Worm (Caenorhabditis elegans) whole organism, L4 larva: ENCODE results near the gene sek-1.

Experiments
- F26F4.8 ChIP-seq: fragments of 200-800 bp; sonication (Bioruptor generic); conservative IDR thresholded peaks from 2 replicates; pipeline ENCODE4 v1.3.6; 2022; ENCODE audit warnings: missing genetic modification characterization, missing compliant biosample characterization
- F44E2.7 ChIP-seq: fragments of 200-800 bp; sonication (Bioruptor generic); IDR thresholded peaks from 2 replicates; pipeline ENCODE4 v2.1.2; 2022; ENCODE audit warnings: missing genetic modification characterization, missing compliant biosample characterization
- T26A8.4 ChIP-seq: fragments of 200-800 bp; sonication (Bioruptor generic); IDR thresholded peaks from 2 replicates; pipeline ENCODE4 v1.3.6; 2022; ENCODE audit warnings: missing genetic modification characterization, missing compliant biosample characterization
- aha-1 ChIP-seq: fragments of 150-350 bp; peaks from one replicate; lab custom pipeline; 2014; ENCODE audit warnings: missing biosample characterization, missing genetic modification characterization
- aly-2 ChIP-seq: sonication (generic microtip); optimal IDR thresholded peaks from 2 replicates; lab custom pipeline; 2018; ENCODE audit warnings: missing biosample characterization, missing genetic modification characterization
- arid-1 ChIP-seq: fragments of 200-800 bp; sonication (Bioruptor generic); conservative IDR thresholded peaks from 2 replicates; pipeline ENCODE4 v1.3.6; 2022; ENCODE audit warnings: missing genetic modification reagents, missing genetic modification characterization, missing compliant biosample characterization
- ceh-20 ChIP-seq: fragments of 200-800 bp; sonication (Bioruptor generic); IDR thresholded peaks from 2 replicates; pipeline ENCODE4 v1.3.6; 2022; ENCODE audit warnings: missing genetic modification reagents, missing genetic modification characterization, missing compliant biosample characterization
- daf-16 ChIP-seq, 3 experiments: sonication (generic microtip); optimal IDR thresholded peaks; 2 replicates each; lab custom pipeline; 2016 to 2017; ENCODE audit warnings: missing genetic modification characterization in 3 of 3, missing genetic modification reagents in 3 of 3, mild to moderate bottlenecking in 2 of 3, missing compliant biosample characterization in 2 of 3, missing biosample characterization in 1 of 3, moderate library complexity in 1 of 3
- dmd-6 ChIP-seq: fragments of 200-800 bp; sonication (Bioruptor generic); IDR thresholded peaks from 2 replicates; pipeline ENCODE4 v1.3.6; 2022; ENCODE audit warnings: missing genetic modification reagents, missing genetic modification characterization, missing compliant biosample characterization
- dpl-1 ChIP-seq: fragments of 150-350 bp; optimal IDR thresholded peaks from 2 replicates; lab custom pipeline; 2014; ENCODE audit warnings: missing biosample characterization, missing genetic modification reagents, missing genetic modification characterization
- fos-1 ChIP-seq: fragments of 150-350 bp; optimal IDR thresholded peaks from 2 replicates; lab custom pipeline; 2014; ENCODE audit warnings: missing biosample characterization, missing genetic modification characterization
- hif-1 ChIP-seq, 2 experiments: sonication (generic microtip); optimal IDR thresholded peaks; 2 replicates each; lab custom pipeline; 2016 to 2017; ENCODE audit warnings: missing compliant biosample characterization in 2 of 2, missing genetic modification characterization in 2 of 2, missing genetic modification reagents in 2 of 2, missing genotype in 2 of 2, mild to moderate bottlenecking in 1 of 2
- hlh-11 ChIP-seq: fragments of 200-800 bp; sonication (Bioruptor generic); optimal IDR thresholded peaks from 2 replicates; lab custom pipeline; 2018; ENCODE audit warnings: mild to moderate bottlenecking, missing genetic modification characterization, missing compliant biosample characterization
- hlh-30 ChIP-seq: sonication (generic microtip); optimal IDR thresholded peaks from 2 replicates; lab custom pipeline; 2017; ENCODE audit warnings: antibody characterized with exemption, mild to moderate bottlenecking, missing genetic modification characterization, missing compliant biosample characterization; ENCODE audit not compliant: insufficient read depth
- hmg-1.1 ChIP-seq: fragments of 200-800 bp; sonication (Bioruptor generic); IDR thresholded peaks from 2 replicates; pipeline ENCODE4 v1.3.6; 2022; ENCODE audit warnings: missing genetic modification reagents, missing genetic modification characterization, missing compliant biosample characterization
- mes-2 ChIP-seq: sonication (generic microtip); optimal IDR thresholded peaks from 2 replicates; lab custom pipeline; 2016; ENCODE audit warnings: missing genotype, mild to moderate bottlenecking, missing genetic modification characterization, missing compliant biosample characterization; ENCODE audit not compliant: poor library complexity, severe bottlenecking
- mxl-2 ChIP-seq: fragments of 200-800 bp; sonication (Bioruptor generic); conservative IDR thresholded peaks from 2 replicates; pipeline ENCODE4 v1.3.6; 2022; ENCODE audit warnings: missing genetic modification reagents, missing genetic modification characterization, missing compliant biosample characterization
- nhr-11 ChIP-seq: fragments of 150-350 bp; optimal IDR thresholded peaks from 2 replicates; lab custom pipeline; 2014; ENCODE audit warnings: missing biosample characterization, missing genetic modification characterization
- nhr-237 ChIP-seq: sonication (generic microtip); optimal IDR thresholded peaks from 2 replicates; lab custom pipeline; 2017; ENCODE audit warnings: missing biosample characterization, missing genetic modification characterization
- nhr-28 ChIP-seq: fragments of 150-350 bp; optimal IDR thresholded peaks from 2 replicates; lab custom pipeline; 2014; ENCODE audit warnings: missing biosample characterization, missing genetic modification characterization
- tra-1 ChIP-seq: fragments of 200-800 bp; sonication (Bioruptor generic); IDR thresholded peaks from 2 replicates; pipeline ENCODE4 v1.3.6; 2022; ENCODE audit warnings: missing genetic modification reagents, missing genetic modification characterization, missing compliant biosample characterization
- unc-130 ChIP-seq: sonication (generic microtip); optimal IDR thresholded peaks from 2 replicates; lab custom pipeline; 2016; ENCODE audit warnings: missing genetic modification reagents, missing genetic modification characterization, missing compliant biosample characterization
- unc-62 ChIP-seq, 3 experiments: fragments of 150-350 bp in 1 of 3; sonication (generic microtip); optimal IDR thresholded peaks in 2 of 3; peaks in 1 of 3; 1 replicate in 1 of 3; 2 replicates in 2 of 3; lab custom pipeline; 2014 to 2017; ENCODE audit warnings: missing biosample characterization in 3 of 3, missing genetic modification characterization in 3 of 3, missing genetic modification reagents in 3 of 3, missing genotype in 1 of 3
- zag-1 ChIP-seq: fragments of 150-350 bp; optimal IDR thresholded peaks from 2 replicates; lab custom pipeline; 2014; ENCODE audit warnings: missing biosample characterization, missing genetic modification characterization
- zfp-2 ChIP-seq: sonication (generic microtip); optimal IDR thresholded peaks from 2 replicates; lab custom pipeline; 2016; ENCODE audit warnings: mild to moderate bottlenecking, missing genetic modification characterization, missing compliant biosample characterization
- zfp-3 ChIP-seq: fragments of 200-800 bp; sonication (Bioruptor generic); conservative IDR thresholded peaks from 2 replicates; pipeline ENCODE4 v1.3.6; 2022; ENCODE audit warnings: missing genetic modification reagents, missing genetic modification characterization, missing compliant biosample characterization

Gene sek-1

DNA sequence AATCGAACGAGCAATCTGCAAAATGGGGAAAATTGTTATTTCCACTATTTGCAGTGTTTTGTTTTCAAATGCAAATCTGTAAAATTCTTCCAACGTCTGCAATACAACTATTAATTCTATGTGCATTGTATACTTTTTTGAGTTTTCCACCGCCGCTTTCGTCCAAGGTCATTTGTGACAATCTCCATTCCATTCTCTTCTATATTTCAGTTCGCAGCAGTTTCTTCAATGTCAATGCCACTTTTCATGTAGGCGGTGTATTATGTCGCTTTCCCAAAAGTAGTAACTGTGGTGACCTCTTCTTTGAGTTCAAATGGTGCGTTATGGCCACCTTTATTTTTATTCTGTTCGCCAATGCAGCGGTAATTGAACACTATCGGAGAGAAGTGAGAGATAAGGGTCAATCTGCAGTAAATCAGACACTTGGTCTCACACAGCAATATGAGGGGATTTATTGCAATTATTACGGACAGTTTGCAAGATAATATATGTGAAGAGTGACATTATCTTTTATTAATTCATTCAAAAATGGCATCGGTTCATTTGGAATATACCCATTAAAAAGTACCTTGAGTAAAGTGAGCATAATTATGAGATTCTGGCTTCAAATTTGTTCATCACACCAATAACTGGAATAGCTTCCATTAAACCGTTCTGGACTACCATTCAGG, 10.2 kb downstream of the sek-1 start:
- TF ChIP-seq dpl-1 (GFP tag; lab: Kevin White, UChicago) (no peak), nhr-28 (peak; percentile 53)
- TF ChIP-seq, all 104 proteins: peak for 1

DNA sequence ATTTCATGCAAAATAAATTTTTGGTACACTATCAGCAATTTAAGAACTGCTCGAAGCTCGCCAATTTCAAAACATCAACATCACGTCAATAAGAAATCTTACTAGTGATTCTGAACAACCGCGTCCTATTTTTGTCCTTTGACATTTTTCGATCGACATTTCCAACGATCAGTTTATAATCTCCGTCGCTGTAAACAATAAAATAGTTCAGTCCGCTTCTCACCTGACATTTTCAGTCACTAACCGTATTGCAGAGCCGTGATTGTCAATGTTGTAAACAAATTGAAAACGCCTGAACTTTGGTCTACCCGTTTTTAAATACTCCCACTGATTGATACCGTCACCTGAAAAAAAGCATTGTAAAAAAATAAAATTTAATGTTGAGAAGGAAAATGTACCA, 11.5 kb downstream of the sek-1 start:
- TF ChIP-seq daf-16 (GFP tag; optimal IDR thresholded peaks at IDR 0.05; lab: Kevin White, UChicago), result no peak
- peak; percentile 91 for TF ChIP-seq daf-16 (tag; optimal IDR thresholded peaks at IDR 0.05; lab: Kevin White, UChicago)
- TF ChIP-seq dmd-6 (GFP tag; lab: Robert Waterston, UW), result peak; percentile 59
- TF ChIP-seq mxl-2, result no peak

DNA sequence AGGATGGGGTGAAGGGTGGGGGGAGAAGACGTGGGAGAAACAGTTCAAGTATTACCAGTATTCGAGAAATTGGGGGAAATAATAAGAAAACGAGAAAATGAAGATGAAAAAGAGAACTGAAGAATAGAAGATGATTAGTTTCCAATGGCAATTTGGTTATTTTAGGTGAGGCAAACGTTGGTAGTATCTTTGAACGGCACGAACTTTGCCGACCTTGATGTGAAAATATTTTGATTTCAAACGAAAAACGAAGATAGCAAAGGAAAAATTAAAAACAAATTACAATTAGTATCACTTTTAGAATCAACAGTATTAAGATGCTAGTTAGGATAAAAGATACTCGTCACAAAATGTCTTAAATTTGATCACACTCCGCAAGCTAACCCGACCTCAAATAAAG, 17.6 kb downstream of the sek-1 start, which contains the start of gene sul-3:
TSS of gene sul-3 (minus strand) at position 101 of the 400 bp plus-strand sequence.
- peak; percentile 28 for TF ChIP-seq aha-1 (tag; lab: Kevin White, UChicago)
- TF ChIP-seq arid-1, result no peak
- no peak for TF ChIP-seq unc-130 (GFP tag; lab: Kevin White, UChicago)
- TF ChIP-seq unc-62 (GFP tag; optimal IDR thresholded peaks at IDR 0.05 in 1 of 2; lab: Kevin White, UChicago), result peak in 1 of 2 experiments; percentile 56
- TF ChIP-seq unc-62 (tag; optimal IDR thresholded peaks at IDR 0.05; lab: Kevin White, UChicago), result no peak
- no peak for TF ChIP-seq T26A8.4 (GFP tag; lab: Robert Waterston, UW)
- TF ChIP-seq F44E2.7, result no peak
- no peak for TF ChIP-seq nhr-237

DNA sequence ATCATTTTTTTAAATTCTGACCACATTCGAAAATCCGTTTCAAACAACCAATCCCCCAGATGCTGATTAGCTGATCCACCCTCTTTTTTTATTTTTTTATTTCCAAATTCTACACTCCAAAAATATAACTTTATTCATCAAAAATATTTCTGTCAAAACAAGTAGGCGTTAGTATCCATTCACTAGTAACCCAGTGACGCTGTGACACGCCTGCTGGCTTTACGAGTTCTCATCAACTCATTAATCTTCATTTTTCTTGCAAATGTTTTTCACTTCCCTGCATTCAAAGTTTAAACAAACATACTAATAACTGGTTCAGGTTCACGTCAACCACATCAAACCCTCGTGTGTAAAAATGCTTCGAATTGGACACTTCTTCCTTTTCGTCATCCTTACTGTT, 22.0 kb downstream of the sek-1 start, which contains the start of gene nlp-101:
TSS of gene nlp-101 (plus strand) at position 301 of the 400 bp plus-strand sequence.
- TF ChIP-seq ceh-20 (GFP tag; lab: Robert Waterston, UW), result no peak
- TF ChIP-seq nhr-237, result no peak
- TF ChIP-seq tra-1 (GFP tag; lab: Robert Waterston, UW), result no peak
- TF ChIP-seq unc-62 (GFP tag; optimal IDR thresholded peaks at IDR 0.05 in 1 of 2; lab: Kevin White, UChicago), result peak in 1 of 2 experiments; percentile 1
- TF ChIP-seq unc-62 (tag; optimal IDR thresholded peaks at IDR 0.05; lab: Kevin White, UChicago), result no peak

DNA sequence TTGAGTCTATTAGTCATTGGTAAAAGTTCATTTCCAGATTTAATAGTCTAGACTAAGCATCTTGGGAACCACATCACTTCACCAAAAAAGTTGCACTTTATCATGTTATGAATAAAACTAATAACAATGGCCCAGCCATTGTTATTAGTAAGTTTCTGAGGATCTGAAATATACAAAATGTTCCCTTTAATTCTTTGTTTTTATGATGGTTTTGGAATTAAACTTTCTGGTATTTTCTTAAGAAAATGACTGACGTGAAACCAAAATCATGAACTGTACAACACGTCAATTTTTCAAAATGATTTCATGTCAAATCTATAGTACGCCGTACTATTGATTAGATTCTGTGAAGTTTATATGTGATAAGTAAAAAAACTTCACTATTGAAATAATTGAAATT, 23.5 kb downstream of the sek-1 start:
- peak; percentile 97 for TF ChIP-seq aha-1 (tag; lab: Kevin White, UChicago)
- no peak for TF ChIP-seq mes-2 (tag; lab: Kevin White, UChicago)

DNA sequence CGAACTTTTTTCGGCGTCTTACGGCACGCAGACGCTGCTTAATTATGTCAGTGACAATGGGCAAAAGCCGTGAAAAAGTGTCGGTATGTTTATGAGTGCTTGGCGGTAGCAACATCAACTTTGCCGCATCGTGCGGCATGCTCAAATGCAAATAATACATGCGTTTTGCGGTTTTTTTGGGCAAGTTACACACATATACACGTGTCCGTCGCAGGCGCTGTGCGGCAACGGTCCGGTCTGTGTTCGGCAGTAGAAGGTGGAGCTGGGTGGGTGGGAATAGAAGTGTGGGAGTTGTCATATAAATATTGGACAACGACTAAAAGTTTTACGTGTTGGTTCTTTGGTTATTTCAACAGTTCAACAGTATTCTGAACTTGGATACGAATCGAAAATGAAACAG, 25.7 kb downstream of the sek-1 start, which contains the start of gene idpp-11:
TSS of gene idpp-11 (plus strand) at position 301 of the 400 bp plus-strand sequence.
- no peak for TF ChIP-seq hlh-11 (tag; lab: Kevin White, UChicago)
- TF ChIP-seq aly-2, result no peak
- TF ChIP-seq F44E2.7, result no peak
- TF ChIP-seq fos-1 (tag; lab: Kevin White, UChicago), result no peak
- no peak for TF ChIP-seq hif-1 (tag; optimal IDR thresholded peaks at IDR 0.05; lab: Kevin White, UChicago)
- TF ChIP-seq F26F4.8 (GFP tag; lab: Robert Waterston, UW), result no peak

DNA sequence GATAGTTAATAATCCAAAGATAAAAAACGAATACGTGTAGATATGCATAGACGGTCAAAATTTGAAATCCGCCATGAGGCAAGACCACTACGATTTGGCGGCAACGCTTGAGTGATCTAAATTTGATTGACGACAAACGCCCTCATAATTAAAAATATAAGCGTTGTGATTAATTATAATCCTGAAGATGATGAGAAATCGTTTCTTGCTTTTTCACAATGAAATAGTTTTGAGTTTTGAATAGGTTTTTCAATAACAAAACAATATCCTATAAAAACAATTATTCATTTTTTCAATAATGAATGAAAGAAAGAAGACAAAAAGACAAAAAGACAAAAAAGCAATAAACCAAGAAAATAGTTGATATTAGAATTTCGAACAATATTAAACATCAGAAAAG, 30.9 kb downstream of the sek-1 start, which contains the start of gene C54D2.6:
TSS of gene C54D2.6 (minus strand) at position 101 of the 400 bp plus-strand sequence.
- TF ChIP-seq zfp-3 (no peak), unc-62 (GFP tag; optimal IDR thresholded peaks at IDR 0.05 in 1 of 2; lab: Kevin White, UChicago) (peak in 1 of 2 experiments; percentile 86), unc-62 (tag; optimal IDR thresholded peaks at IDR 0.05; lab: Kevin White, UChicago) (no peak)
- TF ChIP-seq, all 104 proteins: peak for 1

DNA sequence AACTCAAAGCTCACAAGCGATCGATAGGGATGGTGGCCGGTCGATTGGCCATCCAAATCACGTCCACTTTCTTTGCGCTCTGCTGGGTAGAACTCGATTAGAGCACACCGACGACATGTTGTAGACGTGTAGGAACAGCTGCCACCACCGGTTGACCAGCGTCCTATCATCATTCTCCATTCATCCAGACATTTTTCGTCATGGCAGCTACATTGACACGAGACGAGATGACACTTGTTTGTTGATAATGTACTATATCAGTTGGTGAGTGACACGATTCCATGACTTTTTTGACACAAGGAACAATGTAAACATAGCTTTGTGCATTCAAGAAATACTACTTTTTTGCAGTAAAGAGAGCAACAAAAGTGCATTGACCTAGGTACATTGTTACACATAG, 50.0 kb downstream of the sek-1 start:
- TF ChIP-seq nhr-11 (peak; percentile 61), hmg-1.1 (no peak), hlh-11 (tag; lab: Kevin White, UChicago) (peak; percentile 54), daf-16 (GFP tag; optimal IDR thresholded peaks at IDR 0.05; lab: Kevin White, UChicago) (peak in 1 of 2 experiments; percentile 40), daf-16 (tag; optimal IDR thresholded peaks at IDR 0.05; lab: Kevin White, UChicago) (peak; percentile 26), zag-1 (tag; lab: Kevin White, UChicago) (no peak), dmd-6 (GFP tag; lab: Robert Waterston, UW) (peak; percentile 37; the same call in 1 of the 2 replicates), ceh-20 (GFP tag; lab: Robert Waterston, UW) (peak; percentile 29; the same call in 1 of the 2 replicates), zfp-2 (no peak), hif-1 (tag; optimal IDR thresholded peaks at IDR 0.05; lab: Kevin White, UChicago) (peak in 1 of 2 experiments; percentile 38), F26F4.8 (GFP tag; lab: Robert Waterston, UW) (no peak), hlh-30 (tag; lab: Kevin White, UChicago) (peak; percentile 35), unc-62 (GFP tag; optimal IDR thresholded peaks at IDR 0.05 in 1 of 2; lab: Kevin White, UChicago) (peak in 1 of 2 experiments; percentile 93), unc-62 (tag; optimal IDR thresholded peaks at IDR 0.05; lab: Kevin White, UChicago) (no peak)
